Worm (Caenorhabditis elegans): ENCODE measurements around the gene parn-1.

DNA sequence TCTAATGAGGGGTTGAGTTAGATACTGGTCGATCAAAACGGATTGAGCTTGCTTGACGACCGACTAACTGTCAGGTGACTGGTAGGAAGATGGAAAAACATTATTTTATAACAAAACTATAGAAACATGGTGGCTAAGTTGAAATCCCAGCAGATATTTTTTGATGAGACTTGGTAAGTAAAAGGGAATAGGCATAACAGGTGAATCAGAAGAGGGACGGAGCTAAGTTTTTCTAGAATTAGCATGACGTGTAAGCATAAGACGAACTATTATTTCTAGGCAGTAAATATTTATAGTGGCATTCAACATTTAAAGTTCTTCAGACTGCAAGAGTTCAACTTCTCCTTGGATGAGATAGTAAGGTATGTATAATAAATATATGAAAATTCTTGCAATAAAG is 50.6 kb downstream of the parn-1 start, which contains the start of gene F56H9.8:
- TF ChIP-seq nhr-28 (tag; optimal IDR thresholded peaks at IDR 0.05) (no peak), unc-39 (tag; optimal IDR thresholded peaks at IDR 0.05) (no peak), ces-1 (GFP tag; optimal IDR thresholded peaks at IDR 0.05) (no peak), nhr-2 (tag; optimal IDR thresholded peaks at IDR 0.05) (no peak), snpc-4 (tag; optimal IDR thresholded peaks at IDR 0.05) (no peak), lin-13 (tag; optimal IDR thresholded peaks at IDR 0.05) (no peak), lsy-2 (tag; optimal IDR thresholded peaks at IDR 0.05) (no peak), nhr-237 (tag; optimal IDR thresholded peaks at IDR 0.05) (no peak), mab-5 (tag; optimal IDR thresholded peaks at IDR 0.05) (no peak), mep-1 (tag; optimal IDR thresholded peaks at IDR 0.05) (no peak)
